Worm (Caenorhabditis elegans) whole organism, L3 larva: ENCODE data around the gene col-91.

ENCODE experiments used
- aly-2 ChIP-seq: fragments of 150-350 bp; optimal IDR thresholded peaks from 2 replicates; lab custom pipeline; 2014; ENCODE audit warnings: missing biosample characterization, missing genetic modification characterization
- ceh-28 ChIP-seq: fragments of 150-350 bp; optimal IDR thresholded peaks from 2 replicates; lab custom pipeline; 2014; ENCODE audit warnings: missing biosample characterization, missing genetic modification reagents, missing genetic modification characterization
- egl-27 ChIP-seq: sonication (generic microtip); optimal IDR thresholded peaks from 4 replicates; lab custom pipeline; 2017; ENCODE audit warnings: missing biosample characterization, missing genetic modification reagents, missing genetic modification characterization
- fkh-10 ChIP-seq: sonication (generic microtip); optimal IDR thresholded peaks from 2 replicates; lab custom pipeline; 2017; ENCODE audit warnings: missing biosample characterization, missing genetic modification reagents, missing genetic modification characterization
- jun-1 ChIP-seq: fragments of 150-350 bp; optimal IDR thresholded peaks from 2 replicates; lab custom pipeline; 2014; ENCODE audit warnings: missing biosample characterization, missing genetic modification reagents, missing genetic modification characterization
- nhr-23 ChIP-seq: fragments of 150-350 bp; optimal IDR thresholded peaks from 2 replicates; lab custom pipeline; 2014; ENCODE audit warnings: missing biosample characterization, missing genetic modification reagents, missing genetic modification characterization
- nhr-237 ChIP-seq: fragments of 150-350 bp; optimal IDR thresholded peaks from 2 replicates; lab custom pipeline; 2014; ENCODE audit warnings: missing biosample characterization, missing genetic modification characterization
- nhr-67 ChIP-seq: fragments of 150-350 bp; optimal IDR thresholded peaks from 2 replicates; lab custom pipeline; 2014; ENCODE audit warnings: missing biosample characterization, missing genetic modification characterization
- pqm-1 ChIP-seq: fragments of 150-350 bp; optimal IDR thresholded peaks from 2 replicates; lab custom pipeline; 2017; ENCODE audit warnings: missing biosample characterization, missing genetic modification characterization, inconsistent platforms
- zag-1 ChIP-seq: fragments of 150-350 bp; optimal IDR thresholded peaks from 2 replicates; lab custom pipeline; 2014; ENCODE audit warnings: missing biosample characterization, missing genetic modification characterization

- TF ChIP-seq egl-27 (tag; lab: Kevin White, UChicago), result no peak
- TF ChIP-seq nhr-23, result no peak
- TF ChIP-seq zag-1, result no peak
- TF ChIP-seq pqm-1 (tag; lab: Kevin White, UChicago), result no peak
- no peak for TF ChIP-seq fkh-10 (GFP tag; lab: Kevin White, UChicago)
- no peak for TF ChIP-seq ceh-28 (tag; lab: Kevin White, UChicago)
- no peak for TF ChIP-seq aly-2 (tag; lab: Kevin White, UChicago)
- TF ChIP-seq nhr-67, result no peak
- TF ChIP-seq jun-1 (tag; lab: Kevin White, UChicago), result no peak
- TF ChIP-seq nhr-237 (tag; lab: Kevin White, UChicago), result no peak
Measured at ce11 chrIII:8263377-8263776, at the start of gene col-91.
